Worm (Caenorhabditis elegans) whole organism, young adult: ENCODE measurements around the gene cyk-4.

ENCODE experiments used
- F33H1.4 ChIP-seq: fragments of 200-800 bp; sonication (Bioruptor generic); IDR thresholded peaks from 2 replicates; pipeline ENCODE4 v1.3.6; 2022; ENCODE audit warnings: missing genetic modification reagents, missing genetic modification characterization, missing compliant biosample characterization
- F49E8.2 ChIP-seq: sonication (generic microtip); optimal IDR thresholded peaks from 3 replicates; lab custom pipeline; 2017; ENCODE audit warnings: missing genetic modification characterization, mild to moderate bottlenecking, missing compliant biosample characterization, antibody characterized with exemption, moderate library complexity; ENCODE audit not compliant: insufficient read depth
- Y56A3A.18 ChIP-seq: fragments of 200-800 bp; sonication (Bioruptor generic); IDR thresholded peaks from 2 replicates; pipeline ENCODE4 v1.3.6; 2022; ENCODE audit warnings: missing genetic modification reagents, missing genetic modification characterization, missing compliant biosample characterization
- Y95B8A.8 ChIP-seq: fragments of 200-800 bp; sonication (Bioruptor generic); IDR thresholded peaks from 2 replicates; pipeline ENCODE4 v1.3.6; 2022; ENCODE audit warnings: missing genetic modification reagents, missing genetic modification characterization, missing compliant biosample characterization
- ZK185.1 ChIP-seq: sonication (generic microtip); optimal IDR thresholded peaks from 2 replicates; lab custom pipeline; 2016; ENCODE audit warnings: mild to moderate bottlenecking, missing genetic modification characterization, missing compliant biosample characterization; ENCODE audit not compliant: poor library complexity, severe bottlenecking
- ama-1 ChIP-seq, 3 experiments: fragments of 150-350 bp in 1 of 3; sonication (generic microtip) in 2 of 3; optimal IDR thresholded peaks; 2 replicates each; lab custom pipeline; 2014 to 2018; ENCODE audit warnings: missing biosample characterization in 2 of 3, missing genetic modification characterization in 2 of 3, missing genetic modification reagents in 2 of 3
- attf-5 ChIP-seq: fragments of 200-800 bp; sonication (Bioruptor generic); optimal IDR thresholded peaks from 2 replicates; lab custom pipeline; 2018; ENCODE audit warnings: mild to moderate bottlenecking, missing genetic modification characterization, missing compliant biosample characterization
- bed-1 ChIP-seq: fragments of 200-800 bp; sonication (Bioruptor generic); IDR thresholded peaks from 2 replicates; pipeline ENCODE4 v1.3.6; 2022; ENCODE audit warnings: missing genetic modification reagents, missing genetic modification characterization, missing compliant biosample characterization
- cebp-1 ChIP-seq, 2 experiments: fragments of 200-800 bp in 1 of 2; sonication (Bioruptor generic) in 1 of 2; sonication (generic microtip) in 1 of 2; IDR thresholded peaks in 1 of 2; optimal IDR thresholded peaks in 1 of 2; 2 replicates each; pipeline versions ENCODE4 v1.3.6 to Lab custom; 2017 to 2022; ENCODE audit warnings: missing compliant biosample characterization in 2 of 2, missing genetic modification characterization in 2 of 2, mild to moderate bottlenecking in 1 of 2, missing genetic modification reagents in 1 of 2, moderate library complexity in 1 of 2
- dpff-1 ChIP-seq: sonication (generic microtip); optimal IDR thresholded peaks from 2 replicates; lab custom pipeline; 2017; ENCODE audit warnings: mild to moderate bottlenecking, missing genetic modification characterization, missing compliant biosample characterization
- efl-1 ChIP-seq: fragments of 150-350 bp; optimal IDR thresholded peaks from 2 replicates; lab custom pipeline; 2014; ENCODE audit warnings: missing biosample characterization, missing genetic modification reagents, missing genetic modification characterization
- ets-4 ChIP-seq: fragments of 200-800 bp; sonication (Bioruptor generic); optimal IDR thresholded peaks from 2 replicates; lab custom pipeline; 2018; ENCODE audit warnings: mild to moderate bottlenecking, missing genetic modification characterization, missing compliant biosample characterization
- hrde-1 ChIP-seq: sonication (generic microtip); optimal IDR thresholded peaks from 2 replicates; lab custom pipeline; 2016; ENCODE audit warnings: missing genetic modification characterization, mild to moderate bottlenecking, missing compliant biosample characterization, moderate library complexity, missing genotype, missing genetic modification reagents, borderline replicate concordance
- hsf-1 ChIP-seq: fragments of 200-800 bp; sonication (Bioruptor generic); IDR thresholded peaks from 2 replicates; pipeline ENCODE4 v1.3.6; 2022; ENCODE audit warnings: missing genetic modification reagents, missing genetic modification characterization, missing compliant biosample characterization
- lin-26 ChIP-seq: fragments of 200-800 bp; sonication (Bioruptor generic); IDR thresholded peaks from 2 replicates; pipeline ENCODE4 v1.3.6; 2022; ENCODE audit warnings: missing genetic modification reagents, missing genetic modification characterization, missing compliant biosample characterization
- lin-35 ChIP-seq, 3 experiments: fragments of 150-350 bp in 2 of 3; sonication (generic microtip) in 1 of 3; optimal IDR thresholded peaks; 2 replicates each; lab custom pipeline; 2014 to 2018; ENCODE audit warnings: missing biosample characterization in 3 of 3, missing genetic modification characterization in 3 of 3, missing genetic modification reagents in 3 of 3
- lin-40 ChIP-seq: sonication (generic microtip); optimal IDR thresholded peaks from 2 replicates; lab custom pipeline; 2016; ENCODE audit warnings: missing genetic modification characterization, mild to moderate bottlenecking, missing compliant biosample characterization, missing genotype, missing genetic modification reagents
- madf-3 ChIP-seq: fragments of 200-800 bp; sonication (Bioruptor generic); IDR thresholded peaks from 2 replicates; pipeline ENCODE4 v1.3.6; 2022; ENCODE audit warnings: missing genetic modification reagents, missing genetic modification characterization, missing compliant biosample characterization
- madf-6 ChIP-seq: fragments of 200-800 bp; sonication (Bioruptor generic); IDR thresholded peaks from 2 replicates; pipeline ENCODE4 v1.3.6; 2022; ENCODE audit warnings: missing genetic modification reagents, missing genetic modification characterization, missing compliant biosample characterization
- madf-8 ChIP-seq: fragments of 200-800 bp; sonication (Bioruptor generic); conservative IDR thresholded peaks from 2 replicates; pipeline ENCODE4 v1.3.6; 2022; ENCODE audit warnings: missing genetic modification reagents, missing genetic modification characterization, missing compliant biosample characterization
- nfyb-1 ChIP-seq: fragments of 200-800 bp; sonication (Bioruptor generic); IDR thresholded peaks from 2 replicates; pipeline ENCODE4 v1.3.6; 2022; ENCODE audit warnings: missing genetic modification reagents, missing genetic modification characterization, missing compliant biosample characterization
- nhr-80 ChIP-seq: sonication (generic microtip); optimal IDR thresholded peaks from 2 replicates; lab custom pipeline; 2016; ENCODE audit warnings: missing genetic modification characterization, missing compliant biosample characterization
- nhr-90 ChIP-seq: sonication (generic microtip); optimal IDR thresholded peaks from 2 replicates; lab custom pipeline; 2016; ENCODE audit warnings: missing genotype, mild to moderate bottlenecking, missing genetic modification characterization, missing compliant biosample characterization
- pbrm-1 ChIP-seq: fragments of 200-800 bp; sonication (Bioruptor generic); IDR thresholded peaks from 2 replicates; pipeline ENCODE4 v1.3.6; 2022; ENCODE audit warnings: missing genetic modification reagents, missing genetic modification characterization, missing compliant biosample characterization
- rec-8 ChIP-seq, 2 experiments: sonication (generic microtip); optimal IDR thresholded peaks; 2 replicates each; lab custom pipeline; 2016; ENCODE audit warnings: mild to moderate bottlenecking in 2 of 2, missing genetic modification characterization in 2 of 2, missing genetic modification reagents in 2 of 2, missing genotype in 2 of 2, missing biosample characterization in 1 of 2, missing compliant biosample characterization in 1 of 2, moderate library complexity in 1 of 2
- snpc-3.4 ChIP-seq: sonication (generic microtip); optimal IDR thresholded peaks from 2 replicates; lab custom pipeline; 2017; ENCODE audit warnings: missing genetic modification characterization, mild to moderate bottlenecking, missing compliant biosample characterization, antibody characterized with exemption, moderate library complexity, missing genotype, missing genetic modification reagents
- snpc-4 ChIP-seq, 5 experiments: fragments of 150-350 bp in 1 of 5; sonication (generic microtip) in 4 of 5; optimal IDR thresholded peaks; 2 replicates each; lab custom pipeline; 2014 to 2018; ENCODE audit warnings: missing genetic modification characterization in 5 of 5, missing biosample characterization in 3 of 5, antibody characterized with exemption in 2 of 5, mild to moderate bottlenecking in 2 of 5, missing compliant biosample characterization in 2 of 5, missing genotype in 2 of 5, moderate library complexity in 2 of 5, missing genetic modification reagents in 1 of 5
- tbp1 ChIP-seq: fragments of 200-800 bp; sonication (Bioruptor generic); optimal IDR thresholded peaks from 2 replicates; lab custom pipeline; 2018; ENCODE audit warnings: mild to moderate bottlenecking, missing genetic modification characterization, missing compliant biosample characterization
- xnd-1 ChIP-seq: sonication (generic microtip); optimal IDR thresholded peaks from 2 replicates; lab custom pipeline; 2016; ENCODE audit warnings: missing genotype, missing genetic modification reagents, missing genetic modification characterization, missing compliant biosample characterization
- ztf-25 ChIP-seq: fragments of 200-800 bp; sonication (Bioruptor generic); IDR thresholded peaks from 2 replicates; pipeline ENCODE4 v1.3.6; 2022; ENCODE audit warnings: missing genetic modification reagents, missing genetic modification characterization, missing compliant biosample characterization

cyk-4 gene

ce11 chrIII:13768074-13768662 is 2.9 kb downstream of the cyk-4 start, which contains the start of gene rml-1 (continued):
- TF ChIP-seq F33H1.4 (GFP tag; lab: Robert Waterston, UW) (peak; percentile 76), rec-8 (tag; optimal IDR thresholded peaks at IDR 0.05; lab: Kevin White, UChicago) (no peak), snpc-4 (GFP tag; optimal IDR thresholded peaks at IDR 0.05; lab: Kevin White, UChicago) (no peak), snpc-4 (tag; optimal IDR thresholded peaks at IDR 0.05; lab: Kevin White, UChicago) (no peak), Y56A3A.18 (GFP tag; lab: Robert Waterston, UW) (0 out of 2 replicates have a peak, but pooled peaks have one; percentile 18), madf-3 (GFP tag; lab: Robert Waterston, UW) (no peak), ztf-25 (no peak), hsf-1 (GFP tag; lab: Robert Waterston, UW) (0 out of 2 replicates have a peak, but pooled peaks have one; percentile 58), xnd-1 (tag; lab: Kevin White, UChicago) (peak; percentile 34), bed-1 (no peak), F49E8.2 (tag; lab: Kevin White, UChicago) (peak; percentile 81), ets-4 (no peak), efl-1 (GFP tag; lab: Kevin White, UChicago) (peak; percentile 66), attf-5 (no peak), ama-1 (optimal IDR thresholded peaks at IDR 0.05; lab: Kevin White, UChicago) (no peak), ama-1 (GFP tag; optimal IDR thresholded peaks at IDR 0.05; lab: Kevin White, UChicago) (peak in 1 of 2 experiments; percentile 65), madf-6 (GFP tag; lab: Robert Waterston, UW) (peak; percentile 47; the same call in 1 of the 2 replicates), cebp-1 (GFP tag; IDR thresholded peaks at IDR 0.05; lab: Robert Waterston, UW) (no peak), cebp-1 (tag; optimal IDR thresholded peaks at IDR 0.05; lab: Kevin White, UChicago) (no peak), snpc-3.4 (tag; lab: Kevin White, UChicago) (peak; percentile 51), hrde-1 (tag; lab: Kevin White, UChicago) (peak; percentile 47)

- TF ChIP-seq nhr-90 (tag; lab: Kevin White, UChicago), result peak; percentile 31
- peak; percentile 19 for TF ChIP-seq ZK185.1 (tag; lab: Kevin White, UChicago)
- peak; percentile 66 for TF ChIP-seq nhr-80 (tag; lab: Kevin White, UChicago)
- no peak for TF ChIP-seq dpff-1 (tag; lab: Kevin White, UChicago)
- no peak for TF ChIP-seq cebp-1 (GFP tag; IDR thresholded peaks at IDR 0.05; lab: Robert Waterston, UW)
- TF ChIP-seq cebp-1 (tag; optimal IDR thresholded peaks at IDR 0.05; lab: Kevin White, UChicago), result peak; percentile 31
- TF ChIP-seq pbrm-1, result no peak
- TF ChIP-seq tbp1 (GFP tag; lab: Kevin White, UChicago), result peak; percentile 25
- TF ChIP-seq Y95B8A.8 (GFP tag; lab: Robert Waterston, UW), result 0 out of 2 replicates have a peak, but pooled peaks have one; percentile 24
- TF ChIP-seq madf-8 (GFP tag; lab: Robert Waterston, UW), result no peak
- peak in 1 of 3 experiments; percentile 5 for TF ChIP-seq lin-35 (GFP tag; optimal IDR thresholded peaks at IDR 0.05; lab: Kevin White, UChicago)
- no peak for TF ChIP-seq lin-26 (GFP tag; lab: Robert Waterston, UW)
- no peak for TF ChIP-seq snpc-4 (GFP tag; optimal IDR thresholded peaks at IDR 0.05; lab: Kevin White, UChicago)
- peak in 1 of 4 experiments; percentile 37 for TF ChIP-seq snpc-4 (tag; optimal IDR thresholded peaks at IDR 0.05; lab: Kevin White, UChicago)
- peak; percentile 52; the same call in 1 of the 2 replicates for TF ChIP-seq nfyb-1 (GFP tag; lab: Robert Waterston, UW)
- TF ChIP-seq lin-40 (tag; lab: Kevin White, UChicago), result peak; percentile 15
- peak; percentile 48 for TF ChIP-seq ama-1 (optimal IDR thresholded peaks at IDR 0.05; lab: Kevin White, UChicago)
- no peak for TF ChIP-seq ama-1 (GFP tag; optimal IDR thresholded peaks at IDR 0.05; lab: Kevin White, UChicago)
Observed at ce11 chrIII:13766704-13767323, 4.2 kb downstream of the cyk-4 start.
